Worm (Caenorhabditis elegans): ENCODE measurements around the gene F02C12.3.

The F02C12.3 gene

DNA sequence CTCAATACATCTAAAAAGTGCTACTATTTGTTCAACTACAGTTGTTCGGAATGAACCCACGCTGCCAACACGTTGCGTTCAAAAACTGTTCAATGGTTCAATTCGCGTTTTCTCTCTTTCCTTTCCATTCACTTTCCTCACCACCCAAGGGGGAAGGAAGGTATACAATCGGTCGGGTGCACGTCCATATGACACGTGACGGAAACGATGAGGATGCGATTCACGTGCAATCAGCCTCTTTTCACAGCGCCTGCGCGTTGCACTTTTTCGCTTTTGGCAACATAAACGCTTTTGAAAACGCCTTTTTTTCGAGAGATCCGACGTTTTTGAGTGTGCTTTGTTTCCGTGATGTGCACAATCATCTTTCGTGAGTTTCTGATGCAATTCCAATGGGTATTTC lies 38.2 kb upstream of the F02C12.3 start (continued):
- TF ChIP-seq ceh-40 (GFP tag; IDR thresholded peaks at IDR 0.05) (no peak), cebp-2 (GFP tag; IDR thresholded peaks at IDR 0.05) (0 out of 2 replicates have a peak, but pooled peaks have one; percentile 11), tbx-9 (tag; optimal IDR thresholded peaks at IDR 0.05; ENCODE audit: borderline replicate concordance) (no peak), K11D2.4 (GFP tag; IDR thresholded peaks at IDR 0.05) (peak; percentile 67; the same call in 1 of the 2 replicates), hmg-1.2 (GFP tag; IDR thresholded peaks at IDR 0.05) (no peak), ZK185.1 (tag; optimal IDR thresholded peaks at IDR 0.05; ENCODE audit: poor library complexity, severe bottlenecking) (no peak), repo-1 (tag; optimal IDR thresholded peaks at IDR 0.05) (peak; percentile 60), hsf-1 (GFP tag; IDR thresholded peaks at IDR 0.05) (no peak), C17E4.6 (GFP tag; IDR thresholded peaks at IDR 0.05) (no peak), T07F8.4 (tag; optimal IDR thresholded peaks at IDR 0.05) (no peak), lsl-1 (GFP tag; optimal IDR thresholded peaks at IDR 0.05) (no peak), F33H1.4 (GFP tag; IDR thresholded peaks at IDR 0.05) (no peak), B0336.3 (GFP tag; IDR thresholded peaks at IDR 0.05) (peak; percentile 60), C06A6.2 (GFP tag; conservative IDR thresholded peaks at IDR 0.05) (no peak), F55B11.4 (tag; optimal IDR thresholded peaks at IDR 0.05; ENCODE audit: borderline replicate concordance, insufficient read depth) (no peak), aptf-3 (GFP tag; IDR thresholded peaks at IDR 0.05) (no peak), let-526 (GFP tag; IDR thresholded peaks at IDR 0.05) (0 out of 2 replicates have a peak, but pooled peaks have one; percentile 15), ceh-79 (tag; optimal IDR thresholded peaks at IDR 0.05) (no peak), nhr-80 (tag; optimal IDR thresholded peaks at IDR 0.05) (peak; percentile 68), ceh-58 (GFP tag; IDR thresholded peaks at IDR 0.05) (no peak), Y53F4B.3 (GFP tag; IDR thresholded peaks at IDR 0.05) (no peak), ztf-18 (tag; optimal IDR thresholded peaks at IDR 0.05) (no peak), ztf-26 (tag; optimal IDR thresholded peaks at IDR 0.05) (peak; percentile 94), ceh-100 (GFP tag; IDR thresholded peaks at IDR 0.05) (no peak), hrde-1 (tag; optimal IDR thresholded peaks at IDR 0.05; ENCODE audit: borderline replicate concordance) (no peak), D2030.7 (GFP tag; IDR thresholded peaks at IDR 0.05) (no peak), ztf-28 (GFP tag; IDR thresholded peaks at IDR 0.05) (no peak), madf-10 (tag; optimal IDR thresholded peaks at IDR 0.05) (peak; percentile 48), ztf-25 (GFP tag; IDR thresholded peaks at IDR 0.05) (no peak), nhr-179 (tag; optimal IDR thresholded peaks at IDR 0.05) (no peak), gei-17 (GFP tag; optimal IDR thresholded peaks at IDR 0.05) (peak; percentile 54), nfya-1 (tag; optimal IDR thresholded peaks at IDR 0.05; ENCODE audit: borderline replicate concordance, insufficient read depth) (no peak), nhr-120 (GFP tag; IDR thresholded peaks at IDR 0.05) (no peak), chd-7 (tag; optimal IDR thresholded peaks at IDR 0.05) (peak; percentile 72), mel-28 (tag; optimal IDR thresholded peaks at IDR 0.05; ENCODE audit: borderline replicate concordance) (no peak), egrh-3 (GFP tag; IDR thresholded peaks at IDR 0.05) (no peak), rcor-1 (GFP tag; IDR thresholded peaks at IDR 0.05) (no peak), nfya-2 (GFP tag; IDR thresholded peaks at IDR 0.05) (no peak), him-1 (tag; optimal IDR thresholded peaks at IDR 0.05) (no peak), sptf-2 (GFP tag; optimal IDR thresholded peaks at IDR 0.05) (no peak), nhr-90 (tag; optimal IDR thresholded peaks at IDR 0.05) (peak; percentile 37), lsy-27 (tag; optimal IDR thresholded peaks at IDR 0.05; ENCODE audit: borderline replicate concordance, insufficient read depth) (no peak), lag-1 (GFP tag; IDR thresholded peaks at IDR 0.05) (no peak), lin-54 (GFP tag; optimal IDR thresholded peaks at IDR 0.05) (peak; percentile 15), madf-8 (GFP tag; conservative IDR thresholded peaks at IDR 0.05) (no peak), ztf-22 (GFP tag; optimal IDR thresholded peaks at IDR 0.05) (peak; percentile 78), tlf-1 (GFP tag; optimal IDR thresholded peaks at IDR 0.05) (peak; percentile 33), lin-40 (tag; optimal IDR thresholded peaks at IDR 0.05) (peak; percentile 86), mes-4 (tag; optimal IDR thresholded peaks at IDR 0.05) (no peak)
